Fruit fly (Drosophila melanogaster) whole organism, embryonic: Measurements from ENCODE around the gene Srg3.

ENCODE experiments used
- Antp ChIP-seq: fragments of 200-800 bp; sonication (Bioruptor generic); optimal IDR thresholded peaks from 3 replicates; lab custom pipeline; 2016; ENCODE audit warnings: missing biosample characterization, missing genetic modification characterization
- CG10321 ChIP-seq: fragments of 200-800 bp; sonication (Bioruptor generic); IDR thresholded peaks from 2 replicates; pipeline ENCODE4 v1.3.6; 2022; ENCODE audit warnings: missing biosample characterization, missing genetic modification characterization
- CG10431 ChIP-seq: fragments of 200-800 bp; sonication (Bioruptor generic); optimal IDR thresholded peaks from 3 replicates; lab custom pipeline; 2018; ENCODE audit warnings: missing biosample characterization, mild to moderate bottlenecking, missing genetic modification characterization
- CG11456 ChIP-seq: fragments of 200-800 bp; sonication (Bioruptor generic); IDR thresholded peaks from 3 replicates; pipeline ENCODE4 v1.3.6; 2022; ENCODE audit warnings: missing biosample characterization, missing genetic modification characterization
- CG11560 ChIP-seq: fragments of 200-800 bp; sonication (Bioruptor generic); IDR thresholded peaks from 3 replicates; pipeline ENCODE4 v1.3.6; 2022; ENCODE audit warnings: missing biosample characterization, missing genetic modification characterization
- CG11723 ChIP-seq: fragments of 200-800 bp; sonication (Bioruptor generic); optimal IDR thresholded peaks from 2 replicates; lab custom pipeline; 2017; ENCODE audit warnings: missing biosample characterization, mild to moderate bottlenecking, missing genetic modification characterization
- CG1233 ChIP-seq: fragments of 200-800 bp; sonication (Bioruptor generic); optimal IDR thresholded peaks from 4 replicates; lab custom pipeline; 2018; ENCODE audit warnings: missing biosample characterization, mild to moderate bottlenecking, missing genetic modification characterization
- CG12769 ChIP-seq: fragments of 200-800 bp; sonication (Bioruptor generic); optimal IDR thresholded peaks from 2 replicates; lab custom pipeline; 2019; ENCODE audit warnings: missing biosample characterization, mild to moderate bottlenecking, missing genetic modification characterization, moderate library complexity
- CG13296 ChIP-seq: fragments of 200-800 bp; sonication (Bioruptor generic); optimal IDR thresholded peaks from 3 replicates; lab custom pipeline; 2018; ENCODE audit warnings: missing biosample characterization, mild to moderate bottlenecking, missing genetic modification characterization
- CG13424 ChIP-seq: fragments of 200-800 bp; sonication (Bioruptor generic); optimal IDR thresholded peaks from 2 replicates; lab custom pipeline; 2019; ENCODE audit warnings: missing biosample characterization, mild to moderate bottlenecking, missing genetic modification characterization, moderate library complexity
- CG14014 ChIP-seq: fragments of 200-800 bp; sonication (Bioruptor generic); IDR thresholded peaks from 2 replicates; pipeline ENCODE4 v1.3.6; 2022; ENCODE audit warnings: missing biosample characterization, missing genetic modification characterization
- CG14050 ChIP-seq: fragments of 200-800 bp; sonication (Bioruptor generic); IDR thresholded peaks from 3 replicates; pipeline ENCODE4 v1.3.6; 2022; ENCODE audit warnings: missing biosample characterization, missing genetic modification characterization
- CG14965 ChIP-seq: fragments of 200-800 bp; sonication (Bioruptor generic); optimal IDR thresholded peaks from 2 replicates; lab custom pipeline; 2016; ENCODE audit warnings: missing biosample characterization, missing genetic modification characterization, borderline replicate concordance
- CG16815 ChIP-seq: fragments of 200-800 bp; sonication (Bioruptor generic); optimal IDR thresholded peaks from 3 replicates; lab custom pipeline; 2017; ENCODE audit warnings: missing biosample characterization, mild to moderate bottlenecking, missing genetic modification characterization
- CG17802 ChIP-seq: fragments of 200-800 bp; sonication (Bioruptor generic); optimal IDR thresholded peaks from 2 replicates; lab custom pipeline; 2018; ENCODE audit warnings: missing biosample characterization, mild to moderate bottlenecking, missing genetic modification characterization, moderate library complexity
- CG2129 ChIP-seq: fragments of 200-800 bp; sonication (Bioruptor generic); IDR thresholded peaks from 2 replicates; pipeline ENCODE4 v1.3.6; 2022; ENCODE audit warnings: missing biosample characterization, missing genetic modification characterization; ENCODE audit not compliant: partially characterized antibody
- CG30403 ChIP-seq: fragments of 200-800 bp; sonication (Bioruptor generic); optimal IDR thresholded peaks from 3 replicates; lab custom pipeline; 2016; ENCODE audit warnings: missing biosample characterization, missing genetic modification characterization
- CG31224 ChIP-seq: fragments of 200-800 bp; sonication (Bioruptor generic); IDR thresholded peaks from 2 replicates; pipeline ENCODE4 v1.3.6; 2022; ENCODE audit warnings: missing biosample characterization, missing genetic modification characterization
- CG3838 ChIP-seq: fragments of 200-800 bp; sonication (Bioruptor generic); optimal IDR thresholded peaks from 3 replicates; lab custom pipeline; 2016; ENCODE audit warnings: missing biosample characterization, missing genetic modification characterization
- CG3995 ChIP-seq: fragments of 200-800 bp; sonication (Bioruptor generic); optimal IDR thresholded peaks from 3 replicates; lab custom pipeline; 2016; ENCODE audit warnings: missing biosample characterization, missing genetic modification characterization
- CG5953 ChIP-seq: fragments of 200-800 bp; sonication (Bioruptor generic); IDR thresholded peaks from 2 replicates; pipeline ENCODE4 v1.3.6; 2022; ENCODE audit warnings: missing biosample characterization, missing genetic modification characterization
- CG6175 ChIP-seq: fragments of 200-800 bp; sonication (Bioruptor generic); IDR thresholded peaks from 3 replicates; pipeline ENCODE4 v1.3.6; 2022; ENCODE audit warnings: missing biosample characterization, missing genetic modification characterization
- CG7556 ChIP-seq: fragments of 200-800 bp; sonication (Bioruptor generic); optimal IDR thresholded peaks from 2 replicates; lab custom pipeline; 2017; ENCODE audit warnings: missing biosample characterization, mild to moderate bottlenecking, missing genetic modification characterization
- CoRest ChIP-seq: fragments of 200-800 bp; sonication (Bioruptor generic); optimal IDR thresholded peaks from 3 replicates; lab custom pipeline; 2018; ENCODE audit warnings: missing biosample characterization, mild to moderate bottlenecking, missing genetic modification characterization, moderate library complexity
- Dp ChIP-seq: fragments of 200-800 bp; sonication (Bioruptor generic); optimal IDR thresholded peaks from 2 replicates; lab custom pipeline; 2018; ENCODE audit warnings: missing biosample characterization, mild to moderate bottlenecking, missing genetic modification characterization, moderate library complexity
- Elba2 ChIP-seq: fragments of 200-800 bp; sonication (Bioruptor generic); optimal IDR thresholded peaks from 3 replicates; lab custom pipeline; 2016; ENCODE audit warnings: missing biosample characterization, missing genetic modification characterization
- HLH3B ChIP-seq: fragments of 200-800 bp; sonication (Bioruptor generic); IDR thresholded peaks from 2 replicates; pipeline ENCODE4 v1.3.6; 2022; ENCODE audit warnings: missing biosample characterization, missing genetic modification characterization
- Hmr ChIP-seq: fragments of 200-800 bp; sonication (Bioruptor generic); optimal IDR thresholded peaks from 3 replicates; lab custom pipeline; 2017; ENCODE audit warnings: mild to moderate bottlenecking, missing biosample characterization, missing genetic modification reagents, missing genetic modification characterization
- MTF-1 ChIP-seq: fragments of 200-800 bp; sonication (Bioruptor generic); optimal IDR thresholded peaks from 2 replicates; lab custom pipeline; 2018; ENCODE audit warnings: missing biosample characterization, mild to moderate bottlenecking, missing genetic modification characterization, borderline replicate concordance
- Mad ChIP-seq: fragments of 200-800 bp; sonication (Bioruptor generic); optimal IDR thresholded peaks from 2 replicates; lab custom pipeline; 2016; ENCODE audit warnings: missing biosample characterization, missing genetic modification characterization
- Ssrp ChIP-seq: fragments of 200-800 bp; sonication (Bioruptor generic); optimal IDR thresholded peaks from 2 replicates; lab custom pipeline; 2018; ENCODE audit warnings: missing biosample characterization, mild to moderate bottlenecking, missing genetic modification characterization, moderate library complexity
- Stat92E ChIP-seq, 3 experiments: fragments of >200 bp in 2 of 3; fragments of 200-800 bp in 1 of 3; sonication (Bioruptor generic) in 1 of 3; optimal IDR thresholded peaks; 2 replicates each; lab custom pipeline; 2017 to 2019; ENCODE audit warnings: missing biosample characterization in 3 of 3, missing genetic modification characterization in 3 of 3, mild to moderate bottlenecking in 1 of 3, moderate library complexity in 1 of 3
- abd-A ChIP-seq: fragments of 200-800 bp; sonication (Bioruptor generic); optimal IDR thresholded peaks from 3 replicates; lab custom pipeline; 2019; ENCODE audit warnings: missing biosample characterization, mild to moderate bottlenecking, missing genetic modification characterization, moderate library complexity
- dmrt11E ChIP-seq: fragments of 200-800 bp; sonication (Bioruptor generic); optimal IDR thresholded peaks from 3 replicates; lab custom pipeline; 2018; ENCODE audit warnings: missing biosample characterization, mild to moderate bottlenecking, missing genetic modification characterization, moderate library complexity
- ems ChIP-seq: fragments of 200-800 bp; sonication (Bioruptor generic); optimal IDR thresholded peaks from 3 replicates; lab custom pipeline; 2016; ENCODE audit warnings: missing biosample characterization, missing genetic modification characterization
- ewg ChIP-seq: fragments of 200-800 bp; sonication (Bioruptor generic); optimal IDR thresholded peaks from 3 replicates; lab custom pipeline; 2017; ENCODE audit warnings: mild to moderate bottlenecking, missing biosample characterization, missing genetic modification reagents, missing genetic modification characterization
- fd3F ChIP-seq: fragments of 200-800 bp; sonication (Bioruptor generic); optimal IDR thresholded peaks from 2 replicates; lab custom pipeline; 2018; ENCODE audit warnings: missing biosample characterization, mild to moderate bottlenecking, missing genetic modification characterization, moderate library complexity
- gcm2 ChIP-seq: fragments of 200-800 bp; sonication (Bioruptor generic); optimal IDR thresholded peaks from 2 replicates; lab custom pipeline; 2016; ENCODE audit warnings: missing biosample characterization, missing genetic modification characterization
- gro ChIP-seq: fragments of 200-800 bp; sonication (Bioruptor generic); optimal IDR thresholded peaks from 2 replicates; lab custom pipeline; 2016; ENCODE audit warnings: missing biosample characterization, missing genetic modification characterization
- mld ChIP-seq: fragments of 200-800 bp; sonication (Bioruptor generic); IDR thresholded peaks from 3 replicates; pipeline ENCODE4 v1.3.6; 2022; ENCODE audit warnings: missing biosample characterization, missing genetic modification characterization; ENCODE audit not compliant: partially characterized antibody
- pb ChIP-seq: fragments of 200-800 bp; sonication (Bioruptor generic); optimal IDR thresholded peaks from 3 replicates; lab custom pipeline; 2016; ENCODE audit warnings: missing biosample characterization, missing genetic modification characterization
- peb ChIP-seq: fragments of 200-800 bp; sonication (Bioruptor generic); IDR thresholded peaks from 2 replicates; pipeline ENCODE4 v1.3.6; 2022; ENCODE audit warnings: missing biosample characterization, missing genetic modification characterization
- prd ChIP-seq, 3 experiments: fragments of >200 bp in 2 of 3; fragments of 200-800 bp in 1 of 3; sonication (Bioruptor generic) in 1 of 3; optimal IDR thresholded peaks in 2 of 3; IDR thresholded peaks in 1 of 3; 2 replicates in 2 of 3; 3 replicates in 1 of 3; pipeline versions ENCODE4 v1.3.6 to Lab custom; 2017 to 2022; ENCODE audit warnings: missing biosample characterization in 1 of 3, missing genetic modification characterization in 1 of 3
- pzg ChIP-seq: fragments of 200-800 bp; sonication (Bioruptor generic); optimal IDR thresholded peaks from 3 replicates; lab custom pipeline; 2018; ENCODE audit warnings: missing biosample characterization, mild to moderate bottlenecking, missing genetic modification characterization, moderate library complexity
- rib ChIP-seq: fragments of 200-800 bp; sonication (Bioruptor generic); IDR thresholded peaks from 2 replicates; pipeline ENCODE4 v1.3.6; 2022; ENCODE audit warnings: missing biosample characterization, missing genetic modification characterization
- salm ChIP-seq: fragments of 200-800 bp; sonication (Bioruptor generic); optimal IDR thresholded peaks from 2 replicates; lab custom pipeline; 2018; ENCODE audit warnings: missing biosample characterization, mild to moderate bottlenecking, missing genetic modification characterization
- slou ChIP-seq: fragments of 200-800 bp; sonication (Bioruptor generic); optimal IDR thresholded peaks from 3 replicates; lab custom pipeline; 2016; ENCODE audit warnings: missing biosample characterization, missing genetic modification characterization
- sug ChIP-seq: fragments of 200-800 bp; optimal IDR thresholded peaks from 2 replicates; lab custom pipeline; 2019; ENCODE audit warnings: missing biosample characterization, mild to moderate bottlenecking, missing genetic modification characterization, moderate library complexity

The Srg3 gene

dm6 chr3L:9420054-9420818 lies 22.8 kb upstream of the Srg3 start (continued):
- TF ChIP-seq fd3F (GFP tag; lab: Kevin White, UChicago) (peak; percentile 21), slou (GFP tag; lab: Kevin White, UChicago) (no peak), CG14014 (peak; percentile 53; the same call in 1 of the 2 replicates), CG14050 (peak; percentile 24; the same call in 2 of the 3 replicates), CG11723 (GFP tag; lab: Kevin White, UChicago) (no peak), CG3838 (GFP tag; lab: Kevin White, UChicago) (no peak), Antp (GFP tag; lab: Kevin White, UChicago) (no peak), CG5953 (0 out of 2 replicates have a peak, but pooled peaks have one; percentile 12), CG30403 (peak; percentile 38), gcm2 (GFP tag; lab: Kevin White, UChicago) (no peak), salm (peak; percentile 23), CG11560 (tag; lab: Robert Waterston, UW) (no peak), CG11456 (GFP tag; lab: Robert Waterston, UW) (0 out of 3 replicates have a peak, but pooled peaks have one; percentile 24), Ssrp (tag; lab: Kevin White, UChicago) (peak; percentile 34), CG6175 (GFP tag; lab: Robert Waterston, UW) (no peak), ewg (GFP tag; lab: Kevin White, UChicago) (no peak), MTF-1 (no peak), CG10321 (GFP tag; lab: Robert Waterston, UW) (no peak), mld (GFP tag; lab: Robert Waterston, UW) (no peak), ems (GFP tag; lab: Kevin White, UChicago) (no peak), Elba2 (GFP tag; lab: Kevin White, UChicago) (no peak), gro (GFP tag; lab: Kevin White, UChicago) (no peak), pb (GFP tag; lab: Kevin White, UChicago) (no peak), Hmr (GFP tag; lab: Kevin White, UChicago) (peak; percentile 9), CG1233 (peak; percentile 12), Dp (GFP tag; lab: Kevin White, UChicago) (no peak), rib (GFP tag; lab: Robert Waterston, UW) (no peak), Mad (no peak), prd (optimal IDR thresholded peaks at IDR 0.05; lab: Kevin White, UChicago) (no peak), prd (GFP tag; IDR thresholded peaks at IDR 0.05; lab: Robert Waterston, UW) (peak; percentile 56; the same call in 2 of the 3 replicates), CG14965 (no peak), Stat92E (GFP tag; optimal IDR thresholded peaks at IDR 0.05; lab: Kevin White, UChicago) (no peak), pzg (GFP tag; lab: Kevin White, UChicago) (no peak), CG10431 (GFP tag; lab: Kevin White, UChicago) (no peak), CG13424 (peak; percentile 54), CG12769 (tag; lab: Kevin White, UChicago) (no peak), CG2129 (GFP tag; lab: Robert Waterston, UW) (no peak), CG31224 (GFP tag; lab: Robert Waterston, UW) (no peak), CG7556 (GFP tag; lab: Kevin White, UChicago) (peak; percentile 62), dmrt11E (no peak), CoRest (tag; lab: Kevin White, UChicago) (peak; percentile 38), peb (GFP tag; lab: Robert Waterston, UW) (peak; percentile 17; the same call in 1 of the 2 replicates), abd-A (tag; lab: Kevin White, UChicago) (no peak), CG17802 (tag; lab: Kevin White, UChicago) (no peak), CG16815 (GFP tag; lab: Kevin White, UChicago) (no peak), HLH3B (peak; percentile 65; the same call in 1 of the 2 replicates), CG13296 (peak; percentile 26), sug (tag; lab: Kevin White, UChicago) (peak; percentile 90), CG3995 (GFP tag; lab: Kevin White, UChicago) (no peak)
